Worm (Caenorhabditis elegans) whole organism, early embryonic: ENCODE data around the gene F21D9.3.

ENCODE experiments used
- B0310.2 ChIP-seq: sonication (generic microtip); optimal IDR thresholded peaks from 2 replicates; lab custom pipeline; 2016; ENCODE audit warnings: mild to moderate bottlenecking, missing genetic modification characterization, missing compliant biosample characterization
- F13C5.2 ChIP-seq: sonication (generic microtip); optimal IDR thresholded peaks from 2 replicates; lab custom pipeline; 2017; ENCODE audit warnings: mild to moderate bottlenecking, missing genetic modification characterization, inconsistent platforms, missing compliant biosample characterization
- aly-1 ChIP-seq: sonication (generic microtip); optimal IDR thresholded peaks from 2 replicates; lab custom pipeline; 2016; ENCODE audit warnings: missing genetic modification characterization, missing compliant biosample characterization
- ama-1 ChIP-seq: fragments of 150-350 bp; optimal IDR thresholded peaks from 2 replicates; lab custom pipeline; 2014
- ceh-13 ChIP-seq: fragments of 200-800 bp; sonication (Bioruptor generic); optimal IDR thresholded peaks from 2 replicates; lab custom pipeline; 2018; ENCODE audit warnings: mild to moderate bottlenecking, missing genetic modification characterization, missing compliant biosample characterization
- ceh-36 ChIP-seq: sonication (generic microtip); optimal IDR thresholded peaks from 2 replicates; lab custom pipeline; 2016; ENCODE audit warnings: missing genetic modification characterization, inconsistent platforms, missing compliant biosample characterization
- ets-7 ChIP-seq: sonication (generic microtip); optimal IDR thresholded peaks from 2 replicates; lab custom pipeline; 2016; ENCODE audit warnings: missing genotype, missing genetic modification characterization, missing compliant biosample characterization
- flt-1 ChIP-seq: fragments of 200-800 bp; sonication (Bioruptor generic); IDR thresholded peaks from 2 replicates; pipeline ENCODE4 v1.3.6; 2022; ENCODE audit warnings: missing genetic modification characterization, missing compliant biosample characterization
- hmbx-1 ChIP-seq: sonication (generic microtip); optimal IDR thresholded peaks from 2 replicates; lab custom pipeline; 2016; ENCODE audit warnings: mild to moderate bottlenecking, missing genetic modification characterization, missing compliant biosample characterization
- hmg-4 ChIP-seq: fragments of 200-800 bp; sonication (Bioruptor generic); optimal IDR thresholded peaks from 2 replicates; lab custom pipeline; 2018; ENCODE audit warnings: mild to moderate bottlenecking, missing genetic modification characterization, missing compliant biosample characterization
- hnd-1 ChIP-seq: sonication (generic microtip); optimal IDR thresholded peaks from 2 replicates; lab custom pipeline; 2016; ENCODE audit warnings: missing genetic modification characterization, missing compliant biosample characterization
- pes-1 ChIP-seq: fragments of 200-800 bp; sonication (Bioruptor generic); IDR thresholded peaks from 2 replicates; pipeline ENCODE4 v1.3.6; 2022; ENCODE audit warnings: missing genetic modification reagents, missing genetic modification characterization, missing compliant biosample characterization
- scrt-1 ChIP-seq: fragments of 200-800 bp; sonication (Bioruptor generic); IDR thresholded peaks from 2 replicates; pipeline ENCODE4 v1.3.6; 2022; ENCODE audit warnings: missing genetic modification characterization, missing compliant biosample characterization
- sea-1 ChIP-seq: fragments of 200-800 bp; sonication (Bioruptor generic); conservative IDR thresholded peaks from 2 replicates; pipeline ENCODE4 v1.3.6; 2022; ENCODE audit warnings: missing genetic modification characterization, missing compliant biosample characterization
- tbx-11 ChIP-seq: fragments of 200-800 bp; sonication (Bioruptor generic); IDR thresholded peaks from 2 replicates; pipeline ENCODE4 v1.3.6; 2022; ENCODE audit warnings: missing genetic modification characterization, missing compliant biosample characterization
- tbx-37 ChIP-seq: fragments of 200-800 bp; sonication (Bioruptor generic); conservative IDR thresholded peaks from 2 replicates; pipeline ENCODE4 v1.3.6; 2022; ENCODE audit warnings: missing genetic modification reagents, missing genetic modification characterization, missing compliant biosample characterization
- tra-4 ChIP-seq: sonication (generic microtip); optimal IDR thresholded peaks from 2 replicates; lab custom pipeline; 2017; ENCODE audit warnings: missing genetic modification characterization, missing compliant biosample characterization

Gene F21D9.3

ce11 chrV:19293025-19293424 is 35.5 kb upstream of the F21D9.3 start, which contains the start of gene F55C9.5:
Gene F55C9.5, minus strand, starts transcription at chrV:19293125.
- no peak for TF ChIP-seq ama-1
- TF ChIP-seq tbx-11 (GFP tag; lab: Robert Waterston, UW), result no peak
- no peak for TF ChIP-seq B0310.2
- no peak for TF ChIP-seq ceh-13 (GFP tag; lab: Kevin White, UChicago)
- TF ChIP-seq hmbx-1, result no peak

DNA sequence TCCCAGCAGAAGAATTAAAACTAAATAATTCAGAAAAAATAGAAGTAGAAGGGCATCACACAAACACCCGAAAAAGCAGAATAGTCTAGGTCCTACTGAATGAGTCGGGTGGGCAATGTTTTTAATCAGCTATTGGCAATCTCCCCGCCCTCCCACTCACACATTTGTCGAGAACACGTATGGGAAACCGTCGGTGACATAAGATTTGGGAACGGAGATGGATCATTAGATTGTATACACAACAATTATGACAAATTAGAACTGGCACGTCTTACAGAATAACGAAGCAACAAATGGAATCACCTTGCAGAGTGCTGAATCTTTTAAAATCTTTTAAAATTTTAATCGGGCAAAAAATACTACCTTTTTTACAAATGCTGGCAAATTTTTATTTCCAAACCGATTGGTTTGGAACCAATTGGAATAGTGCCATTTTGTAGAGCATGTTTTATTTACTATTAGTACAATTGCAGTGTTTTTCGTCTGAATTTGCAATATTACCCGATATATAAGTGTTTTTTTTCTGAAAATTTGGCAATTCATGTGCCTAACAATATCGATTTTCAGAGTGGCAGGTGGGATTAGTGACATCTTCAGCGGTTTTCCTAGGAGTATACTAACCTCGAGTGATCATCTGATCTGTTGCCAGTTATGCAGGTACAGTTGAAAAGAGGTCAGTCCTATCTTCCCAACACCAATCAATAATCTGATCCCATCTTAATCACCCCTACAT is 30.7 kb upstream of the F21D9.3 start, which contains the start of the genes F55C9.3 and fbxb-57:
Gene F55C9.3, minus strand, starts transcription at position 101 of the 733 bp plus-strand sequence.
Gene fbxb-57, plus strand, starts transcription at position 683 of the 733 bp plus-strand sequence.
- TF ChIP-seq scrt-1 (GFP tag; lab: Robert Waterston, UW) (no peak), tbx-37 (GFP tag; lab: Robert Waterston, UW) (no peak), ceh-13 (GFP tag; lab: Kevin White, UChicago) (no peak), aly-1 (tag; lab: Kevin White, UChicago) (no peak), tbx-11 (GFP tag; lab: Robert Waterston, UW) (no peak), ceh-36 (tag; lab: Kevin White, UChicago) (no peak), hmg-4 (GFP tag; lab: Kevin White, UChicago) (no peak), pes-1 (no peak), ama-1 (no peak), sea-1 (GFP tag; lab: Robert Waterston, UW) (no peak), tra-4 (tag; lab: Kevin White, UChicago) (no peak), F13C5.2 (tag; lab: Kevin White, UChicago) (no peak), hmbx-1 (no peak), ets-7 (tag; lab: Kevin White, UChicago) (no peak), B0310.2 (no peak), hnd-1 (tag; lab: Kevin White, UChicago) (no peak), flt-1 (no peak)

DNA sequence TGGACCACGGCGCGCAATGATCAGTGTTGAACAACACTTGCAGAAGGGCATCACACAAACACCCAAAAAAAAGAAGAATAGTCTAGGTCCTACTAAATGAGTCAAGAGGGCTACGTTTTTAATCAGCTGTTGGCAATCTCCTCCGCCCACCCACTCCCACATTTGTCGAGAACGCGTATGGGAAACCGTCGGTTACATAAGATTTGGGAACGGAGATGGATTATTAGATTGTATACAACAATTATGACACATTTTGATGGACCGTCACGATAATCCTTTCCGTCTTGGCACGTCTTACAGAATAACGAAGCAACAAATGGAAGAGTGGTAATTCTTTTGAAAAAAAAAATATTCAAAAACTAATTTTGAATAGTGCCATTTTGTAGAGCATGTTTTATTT is 28.4 kb upstream of the F21D9.3 start:
- TF ChIP-seq ceh-36 (tag; lab: Kevin White, UChicago) (no peak), B0310.2 (no peak), tbx-37 (GFP tag; lab: Robert Waterston, UW) (no peak), hmbx-1 (no peak), pes-1 (no peak), aly-1 (tag; lab: Kevin White, UChicago) (no peak), tbx-11 (GFP tag; lab: Robert Waterston, UW) (no peak), hmg-4 (GFP tag; lab: Kevin White, UChicago) (no peak), ama-1 (no peak), ets-7 (tag; lab: Kevin White, UChicago) (no peak), F13C5.2 (tag; lab: Kevin White, UChicago) (no peak), hnd-1 (tag; lab: Kevin White, UChicago) (no peak), sea-1 (GFP tag; lab: Robert Waterston, UW) (no peak), ceh-13 (GFP tag; lab: Kevin White, UChicago) (no peak), flt-1 (no peak), scrt-1 (GFP tag; lab: Robert Waterston, UW) (no peak), tra-4 (tag; lab: Kevin White, UChicago) (no peak)

- TF ChIP-seq scrt-1 (GFP tag; lab: Robert Waterston, UW) (no peak), ceh-13 (GFP tag; lab: Kevin White, UChicago) (no peak), hmbx-1 (no peak), flt-1 (no peak), pes-1 (no peak), ets-7 (tag; lab: Kevin White, UChicago) (no peak), tbx-37 (GFP tag; lab: Robert Waterston, UW) (no peak), ceh-36 (tag; lab: Kevin White, UChicago) (no peak), B0310.2 (no peak), F13C5.2 (tag; lab: Kevin White, UChicago) (no peak)
Measured at ce11 chrV:19282314-19282713, 24.8 kb upstream of the F21D9.3 start, which contains the start of gene fbxb-117. Gene fbxb-117, plus strand, starts transcription at chrV:19282614.

DNA sequence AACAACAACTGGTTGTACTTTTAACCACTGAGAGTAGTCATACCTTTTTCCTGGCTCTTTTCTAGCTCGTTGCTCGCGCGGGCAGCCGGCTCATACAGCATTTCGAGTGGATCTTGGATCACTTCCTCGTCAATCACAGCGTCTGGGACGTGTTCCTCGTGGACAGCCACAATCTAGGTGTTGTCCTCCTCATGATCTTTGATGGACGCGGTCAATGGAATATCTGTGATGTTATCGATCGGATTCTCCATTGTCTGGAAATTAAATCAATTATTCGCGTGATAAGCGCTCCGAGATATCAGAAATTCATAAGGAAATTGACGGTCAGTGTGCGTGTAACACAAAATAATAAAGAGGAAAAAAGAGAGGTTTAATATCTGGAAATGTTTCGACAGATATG is 22.3 kb upstream of the F21D9.3 start, which contains the start of gene F21D9.8:
Gene F21D9.8, minus strand, starts transcription at position 101 of the 400 bp plus-strand sequence.
- TF ChIP-seq aly-1 (tag; lab: Kevin White, UChicago), result no peak
- TF ChIP-seq B0310.2, result no peak
- no peak for TF ChIP-seq hmg-4 (GFP tag; lab: Kevin White, UChicago)
- no peak for TF ChIP-seq ceh-36 (tag; lab: Kevin White, UChicago)
- TF ChIP-seq tbx-11 (GFP tag; lab: Robert Waterston, UW), result no peak
- no peak for TF ChIP-seq tra-4 (tag; lab: Kevin White, UChicago)
- no peak for TF ChIP-seq pes-1
- no peak for TF ChIP-seq ets-7 (tag; lab: Kevin White, UChicago)
- TF ChIP-seq flt-1, result no peak
- TF ChIP-seq hmbx-1, result no peak
- TF ChIP-seq ama-1, result no peak
- no peak for TF ChIP-seq scrt-1 (GFP tag; lab: Robert Waterston, UW)
- no peak for TF ChIP-seq hnd-1 (tag; lab: Kevin White, UChicago)
- TF ChIP-seq tbx-37 (GFP tag; lab: Robert Waterston, UW), result no peak
- no peak for TF ChIP-seq F13C5.2 (tag; lab: Kevin White, UChicago)
- TF ChIP-seq sea-1 (GFP tag; lab: Robert Waterston, UW), result no peak

DNA sequence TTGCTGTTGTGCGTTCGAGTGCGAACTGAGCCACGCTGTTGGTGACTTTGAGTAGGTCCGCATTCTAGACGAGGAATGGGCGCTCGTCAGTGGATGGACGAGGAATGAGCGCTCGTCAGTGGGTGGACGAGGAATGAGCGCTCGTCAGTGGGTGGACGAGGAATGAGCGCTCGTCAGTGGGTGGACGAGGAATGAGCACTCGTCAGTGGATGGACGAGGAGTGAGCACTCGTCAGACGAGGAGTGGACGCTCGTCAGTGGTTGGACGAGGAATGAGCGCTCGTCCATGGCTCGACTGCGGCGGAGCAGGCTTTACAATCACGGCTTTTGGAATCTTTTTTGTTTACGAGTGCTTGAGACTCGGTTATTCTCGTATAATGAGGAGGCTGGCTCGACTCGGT is 20.9 kb upstream of the F21D9.3 start:
- TF ChIP-seq hmg-4 (GFP tag; lab: Kevin White, UChicago) (no peak), tbx-11 (GFP tag; lab: Robert Waterston, UW) (no peak), hnd-1 (tag; lab: Kevin White, UChicago) (no peak), tbx-37 (GFP tag; lab: Robert Waterston, UW) (no peak), tra-4 (tag; lab: Kevin White, UChicago) (no peak), ama-1 (no peak), ets-7 (tag; lab: Kevin White, UChicago) (no peak), scrt-1 (GFP tag; lab: Robert Waterston, UW) (no peak), flt-1 (no peak), pes-1 (no peak), sea-1 (GFP tag; lab: Robert Waterston, UW) (no peak), ceh-36 (tag; lab: Kevin White, UChicago) (no peak), aly-1 (tag; lab: Kevin White, UChicago) (no peak), hmbx-1 (no peak), B0310.2 (no peak), F13C5.2 (tag; lab: Kevin White, UChicago) (no peak), ceh-13 (GFP tag; lab: Kevin White, UChicago) (no peak)
